Worm (Caenorhabditis elegans): ENCODE measurements around the gene Y38H6C.15.

DNA sequence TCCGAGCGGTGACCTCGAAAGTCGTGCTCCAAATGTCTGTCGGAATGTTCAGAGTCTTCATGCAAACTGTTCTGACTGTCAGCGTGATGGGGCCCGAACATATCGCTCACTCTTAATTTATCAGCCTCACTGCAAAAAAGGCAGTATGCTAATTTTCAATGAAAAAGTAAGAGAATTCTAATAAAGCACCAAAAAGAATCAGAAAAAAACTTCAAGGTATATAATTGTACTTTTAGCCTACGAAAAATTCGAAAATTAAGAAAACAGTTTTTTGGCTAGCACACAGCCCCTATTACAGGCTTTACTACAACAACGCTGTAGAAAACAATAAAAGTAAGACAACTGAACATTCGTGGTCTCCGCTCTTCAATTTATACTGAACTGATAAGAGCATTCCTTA is 25.7 kb upstream of the Y38H6C.15 start, which contains the start of gene F26F2.1:
- TF ChIP-seq med-1 (GFP tag; optimal IDR thresholded peaks at IDR 0.05; ENCODE audit: insufficient read depth) (no peak), ztf-29 (GFP tag; IDR thresholded peaks at IDR 0.05) (no peak), ztf-23 (GFP tag; IDR thresholded peaks at IDR 0.05) (no peak)
